Worm (Caenorhabditis elegans): ENCODE data around the gene K01G5.8.

- TF ChIP-seq skn-1 (tag; optimal IDR thresholded peaks at IDR 0.05) = no peak
- no peak for TF ChIP-seq nhr-76 (tag; optimal IDR thresholded peaks at IDR 0.05)
Observed at ce11 chrIII:10739902-10740301, 670 bp downstream of the K01G5.8 start.

Measured in whole organism, L3 larva.